In the genomic region with DNA sequence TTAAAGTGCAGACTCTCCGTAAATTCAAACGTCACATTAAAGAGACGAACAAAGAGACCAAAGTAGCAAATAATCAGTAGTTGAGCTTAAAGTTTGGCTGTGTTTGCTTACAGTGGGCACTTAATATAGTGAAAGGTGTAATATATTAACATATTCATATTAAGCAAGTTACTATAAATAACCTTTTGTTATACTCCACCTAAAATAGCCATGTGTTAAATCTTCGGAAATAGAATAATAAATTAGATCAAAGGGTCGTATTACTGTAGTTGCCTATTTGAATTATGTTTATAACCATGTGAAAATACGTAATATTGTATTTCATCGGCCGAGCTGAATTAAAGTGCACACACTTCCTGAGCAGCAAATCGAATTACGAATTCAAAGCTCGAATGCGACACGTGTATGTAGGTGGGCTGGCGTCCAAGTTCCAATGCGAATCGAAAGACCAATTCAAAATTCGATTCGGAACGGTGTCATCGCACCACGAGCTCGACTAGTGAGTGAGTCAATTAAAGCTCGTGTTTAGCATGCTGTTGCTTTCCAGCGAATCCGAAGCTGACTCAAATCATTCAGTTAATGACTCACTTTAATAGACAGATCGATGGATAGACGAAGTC, we compare ENCODE assay signal across 4 fruit fly cellular contexts.
TF ChIP-seq lines count a peak whose summit lies in the region.

No protein-coding gene starts in this region.

- no peak for TF ChIP-seq CTCF in whole organism, embryonic (GFP tag; optimal IDR thresholded peaks at IDR 0.05; lab: Kevin White, UChicago)

TF ChIP-seq in whole organism, adult, 20 proteins besides CTCF, POLR2A, EP300 and RAD21:
- no peak for TF ChIP-seq Crg-1 (GFP tag; optimal IDR thresholded peaks at IDR 0.05; lab: Kevin White, UChicago)
- TF ChIP-seq cnc (optimal IDR thresholded peaks at IDR 0.05; lab: Kevin White, UChicago), result no peak
- TF ChIP-seq CG7045 (GFP tag; optimal IDR thresholded peaks at IDR 0.05; lab: Kevin White, UChicago), result no peak
- peak; percentile 13 for TF ChIP-seq tj (GFP tag; optimal IDR thresholded peaks at IDR 0.05; lab: Kevin White, UChicago)
- no peak for TF ChIP-seq kay (GFP tag; lab: Kevin White, UChicago; ENCODE audit: borderline replicate concordance)
- peak; percentile 17 for TF ChIP-seq CG12768 (GFP tag; optimal IDR thresholded peaks at IDR 0.05; lab: Kevin White, UChicago)
- peak; percentile 82 for TF ChIP-seq bab1 (GFP tag; optimal IDR thresholded peaks at IDR 0.05; lab: Kevin White, UChicago)
TF ChIP-seq in whole organism, adult: peak in this region for 3.

TF ChIP-seq in whole organism, embryonic, 481 proteins besides CTCF, POLR2A, EP300 and RAD21 (continues in another document):
- peak; percentile 42 for TF ChIP-seq E2f1 (GFP tag; IDR thresholded peaks at IDR 0.05; lab: Robert Waterston, UW)
- no peak for TF ChIP-seq CG10274 (GFP tag; optimal IDR thresholded peaks at IDR 0.05; lab: Kevin White, UChicago)
- TF ChIP-seq dysf (GFP tag; IDR thresholded peaks at IDR 0.05; lab: Robert Waterston, UW), result peak; percentile 58; the same call in 2 of the 3 replicates
- TF ChIP-seq dmrt99B (tag; optimal IDR thresholded peaks at IDR 0.05; lab: Kevin White, UChicago), result peak; percentile 57
- peak; percentile 25 for TF ChIP-seq CoRest (tag; optimal IDR thresholded peaks at IDR 0.05; lab: Kevin White, UChicago)
- TF ChIP-seq Ada2b (GFP tag; IDR thresholded peaks at IDR 0.05; lab: Robert Waterston, UW), result peak; percentile 43
- no peak for TF ChIP-seq Gsc (GFP tag; IDR thresholded peaks at IDR 0.05; lab: Robert Waterston, UW)
- TF ChIP-seq lab (GFP tag; optimal IDR thresholded peaks at IDR 0.05; lab: Kevin White, UChicago), result peak; percentile 37
- peak; percentile 29; the same call in 1 of the 2 replicates for TF ChIP-seq vvl (GFP tag; IDR thresholded peaks at IDR 0.05; lab: Robert Waterston, UW)
- TF ChIP-seq Mrtf (GFP tag; IDR thresholded peaks at IDR 0.05; lab: Robert Waterston, UW), result peak; percentile 47; the same call in 1 of the 3 replicates
- 0 out of 2 replicates have a peak, but pooled peaks have one; percentile 25 for TF ChIP-seq CG10366 (GFP tag; IDR thresholded peaks at IDR 0.05; lab: Robert Waterston, UW)
- peak; percentile 49 for TF ChIP-seq CG2678 (tag; optimal IDR thresholded peaks at IDR 0.05; lab: Kevin White, UChicago)
- peak; percentile 0 for TF ChIP-seq phol (tag; optimal IDR thresholded peaks at IDR 0.05; lab: Kevin White, UChicago)
- TF ChIP-seq sob (GFP tag; IDR thresholded peaks at IDR 0.05; lab: Robert Waterston, UW), result peak; percentile 46
- TF ChIP-seq CG34376 (GFP tag; optimal IDR thresholded peaks at IDR 0.05; lab: Kevin White, UChicago), result no peak
- TF ChIP-seq CG14441 (GFP tag; IDR thresholded peaks at IDR 0.05; lab: Robert Waterston, UW), result peak; percentile 38
- TF ChIP-seq tgo (GFP tag; IDR thresholded peaks at IDR 0.05; lab: Robert Waterston, UW), result peak; percentile 51
- TF ChIP-seq CG32532 (GFP tag; IDR thresholded peaks at IDR 0.05; lab: Robert Waterston, UW), result peak; percentile 9; the same call in 1 of the 2 replicates
- TF ChIP-seq nmo (GFP tag; optimal IDR thresholded peaks at IDR 0.05; lab: Kevin White, UChicago), result peak; percentile 19
- TF ChIP-seq Eip74EF (GFP tag; optimal IDR thresholded peaks at IDR 0.05; lab: Kevin White, UChicago), result peak in 1 of 2 experiments; percentile 19
- peak; percentile 49 for TF ChIP-seq CG15269 (tag; optimal IDR thresholded peaks at IDR 0.05; lab: Kevin White, UChicago)
- peak; percentile 69 for TF ChIP-seq sens (GFP tag; lab: Kevin White, UChicago)
- peak; percentile 23; the same call in 1 of the 2 replicates for TF ChIP-seq MBD-R2 (GFP tag; IDR thresholded peaks at IDR 0.05; lab: Robert Waterston, UW)
- peak; percentile 33 for TF ChIP-seq Fer3 (tag; optimal IDR thresholded peaks at IDR 0.05; lab: Kevin White, UChicago)

TF ChIP-seq in whole organism, prepupa, 60 proteins besides CTCF, POLR2A, EP300 and RAD21:
- TF ChIP-seq CG34406 (GFP tag; optimal IDR thresholded peaks at IDR 0.05; lab: Kevin White, UChicago) (no peak), CG9139 (GFP tag; optimal IDR thresholded peaks at IDR 0.05; lab: Kevin White, UChicago) (no peak), CG11902 (GFP tag; optimal IDR thresholded peaks at IDR 0.05; lab: Kevin White, UChicago) (no peak), Hr4 (GFP tag; optimal IDR thresholded peaks at IDR 0.05; lab: Kevin White, UChicago) (peak; percentile 4), CG16779 (tag; optimal IDR thresholded peaks at IDR 0.05; lab: Kevin White, UChicago) (no peak), eg (GFP tag; IDR thresholded peaks at IDR 0.05; lab: Robert Waterston, UW) (peak; percentile 61; the same call in 2 of the 3 replicates), CG6792 (GFP tag; optimal IDR thresholded peaks at IDR 0.05; lab: Kevin White, UChicago) (no peak), ss (GFP tag; optimal IDR thresholded peaks at IDR 0.05; lab: Kevin White, UChicago) (no peak), pdm3 (GFP tag; optimal IDR thresholded peaks at IDR 0.05; lab: Kevin White, UChicago) (no peak), svp (GFP tag; lab: Kevin White, UChicago) (peak; percentile 46), fd85E (GFP tag; optimal IDR thresholded peaks at IDR 0.05; lab: Kevin White, UChicago) (no peak), Eip93F (GFP tag; optimal IDR thresholded peaks at IDR 0.05; lab: Kevin White, UChicago) (no peak), Gug (GFP tag; IDR thresholded peaks at IDR 0.05; lab: Robert Waterston, UW) (peak; percentile 49; the same call in 1 of the 2 replicates), Eip78C (GFP tag; lab: Kevin White, UChicago) (peak; percentile 58), fkh (GFP tag; optimal IDR thresholded peaks at IDR 0.05; lab: Kevin White, UChicago) (peak; percentile 19)

TF ChIP-seq in whole organism, pupa, 21 proteins besides CTCF, POLR2A, EP300 and RAD21:
- TF ChIP-seq fd96Ca (GFP tag; IDR thresholded peaks at IDR 0.05; lab: Robert Waterston, UW) (no peak), CG4496 (GFP tag; IDR thresholded peaks at IDR 0.05; lab: Robert Waterston, UW) (peak; percentile 14; the same call in 1 of the 3 replicates)
